Fruit fly (Drosophila melanogaster): ENCODE results near the gene CG11878.

dm6 chr3R:25232271-25232989 is 41.2 kb upstream of the CG11878 start, which contains the start of gene Cad96Cb:
- TF ChIP-seq Elba2 (GFP tag; optimal IDR thresholded peaks at IDR 0.05) (no peak), sug (tag; optimal IDR thresholded peaks at IDR 0.05) (no peak)
